Worm (Caenorhabditis elegans): ENCODE data around the gene ztf-17.

ztf-17 gene

ce11 chrII:7893648-7894047 is 23.7 kb upstream of the ztf-17 start:
- TF ChIP-seq unc-62 (GFP tag; optimal IDR thresholded peaks at IDR 0.05 in 1 of 2) (peak in 1 of 2 experiments; percentile 68), unc-62 (tag; optimal IDR thresholded peaks at IDR 0.05) (no peak), hif-1 (tag; optimal IDR thresholded peaks at IDR 0.05) (no peak), ZK337.2 (GFP tag; IDR thresholded peaks at IDR 0.05) (no peak), aha-1 (tag) (peak; percentile 78), dpl-1 (GFP tag; optimal IDR thresholded peaks at IDR 0.05) (no peak), gei-8 (GFP tag; optimal IDR thresholded peaks at IDR 0.05) (no peak), ces-1 (GFP tag; optimal IDR thresholded peaks at IDR 0.05) (no peak)

- TF ChIP-seq unc-130 (GFP tag; optimal IDR thresholded peaks at IDR 0.05) (peak; percentile 25), aha-1 (tag) (no peak)
Observed at ce11 chrII:7892761-7893272, 22.9 kb upstream of the ztf-17 start, which contains the start of gene ptc-1. Gene ptc-1, plus strand, starts transcription at chrII:7893222.

- TF ChIP-seq nhr-11 (tag; optimal IDR thresholded peaks at IDR 0.05) (no peak), hlh-30 (tag; optimal IDR thresholded peaks at IDR 0.05; ENCODE audit: insufficient read depth) (peak; percentile 51), rbr-2 (tag; optimal IDR thresholded peaks at IDR 0.05) (peak; percentile 68), unc-62 (GFP tag; optimal IDR thresholded peaks at IDR 0.05 in 1 of 2) (peak in 1 of 2 experiments; percentile 24), unc-62 (tag; optimal IDR thresholded peaks at IDR 0.05) (no peak), mep-1 (tag; optimal IDR thresholded peaks at IDR 0.05) (peak; percentile 2), dmd-9 (GFP tag; IDR thresholded peaks at IDR 0.05) (no peak), ces-1 (GFP tag; optimal IDR thresholded peaks at IDR 0.05) (no peak), pqm-1 (tag; optimal IDR thresholded peaks at IDR 0.05) (peak; percentile 56), dve-1 (tag; optimal IDR thresholded peaks at IDR 0.05; ENCODE audit: insufficient read depth) (peak; percentile 63), daf-16 (GFP tag; optimal IDR thresholded peaks at IDR 0.05) (no peak), daf-16 (tag; optimal IDR thresholded peaks at IDR 0.05) (peak; percentile 84), mes-2 (tag; optimal IDR thresholded peaks at IDR 0.05; ENCODE audit: poor library complexity, severe bottlenecking) (peak; percentile 68), aha-1 (tag) (peak; percentile 80), daf-19 (GFP tag; conservative IDR thresholded peaks at IDR 0.05) (peak; percentile 61; the same call in 1 of the 2 replicates), nhr-10 (tag; optimal IDR thresholded peaks at IDR 0.05) (no peak), nhr-77 (tag; optimal IDR thresholded peaks at IDR 0.05) (peak; percentile 14), nhr-76 (tag; optimal IDR thresholded peaks at IDR 0.05) (no peak), tra-1 (GFP tag; IDR thresholded peaks at IDR 0.05) (no peak), madf-5 (GFP tag; IDR thresholded peaks at IDR 0.05) (0 out of 4 replicates have a peak, but pooled peaks of 1 of the 2 experiments have one; percentile 40), nhr-28 (tag; optimal IDR thresholded peaks at IDR 0.05) (peak; percentile 31), dmd-8 (GFP tag; IDR thresholded peaks at IDR 0.05) (no peak), hmg-1.1 (GFP tag; IDR thresholded peaks at IDR 0.05) (peak; percentile 70), mxl-3 (GFP tag; optimal IDR thresholded peaks at IDR 0.05) (peak; percentile 53), set-16 (GFP tag; IDR thresholded peaks at IDR 0.05) (no peak), hlh-11 (tag; optimal IDR thresholded peaks at IDR 0.05) (peak; percentile 28), gei-8 (GFP tag; optimal IDR thresholded peaks at IDR 0.05) (no peak), dmd-6 (GFP tag; IDR thresholded peaks at IDR 0.05) (peak; percentile 73), nhr-25 (tag; optimal IDR thresholded peaks at IDR 0.05; ENCODE audit: borderline replicate concordance, insufficient read depth) (no peak), fkh-10 (GFP tag; optimal IDR thresholded peaks at IDR 0.05) (peak; percentile 40), egl-43 (GFP tag; IDR thresholded peaks at IDR 0.05) (peak; percentile 60), F37D6.2 (tag; optimal IDR thresholded peaks at IDR 0.05) (peak; percentile 55), nhr-41 (GFP tag; IDR thresholded peaks at IDR 0.05) (peak; percentile 80; the same call in 1 of the 2 replicates), Y5F2A.4 (GFP tag; optimal IDR thresholded peaks at IDR 0.05) (no peak), ctbp-1 (GFP tag; IDR thresholded peaks at IDR 0.05) (0 out of 2 replicates have a peak, but pooled peaks have one; percentile 40), lsy-2 (tag; optimal IDR thresholded peaks at IDR 0.05) (peak; percentile 27 to 57), F44E2.7 (GFP tag; IDR thresholded peaks at IDR 0.05) (no peak), php-3 (GFP tag; IDR thresholded peaks at IDR 0.05) (peak; percentile 75; the same call in 1 of the 2 replicates), mdl-1 (tag; optimal IDR thresholded peaks at IDR 0.05) (peak in 1 of 2 experiments; percentile 11), nhr-237 (tag; optimal IDR thresholded peaks at IDR 0.05) (no peak)
Observed at ce11 chrII:7891869-7892615, 22.1 kb upstream of the ztf-17 start.
